Fruit fly (Drosophila melanogaster): Measurements from ENCODE around the gene CG44040.

DNA sequence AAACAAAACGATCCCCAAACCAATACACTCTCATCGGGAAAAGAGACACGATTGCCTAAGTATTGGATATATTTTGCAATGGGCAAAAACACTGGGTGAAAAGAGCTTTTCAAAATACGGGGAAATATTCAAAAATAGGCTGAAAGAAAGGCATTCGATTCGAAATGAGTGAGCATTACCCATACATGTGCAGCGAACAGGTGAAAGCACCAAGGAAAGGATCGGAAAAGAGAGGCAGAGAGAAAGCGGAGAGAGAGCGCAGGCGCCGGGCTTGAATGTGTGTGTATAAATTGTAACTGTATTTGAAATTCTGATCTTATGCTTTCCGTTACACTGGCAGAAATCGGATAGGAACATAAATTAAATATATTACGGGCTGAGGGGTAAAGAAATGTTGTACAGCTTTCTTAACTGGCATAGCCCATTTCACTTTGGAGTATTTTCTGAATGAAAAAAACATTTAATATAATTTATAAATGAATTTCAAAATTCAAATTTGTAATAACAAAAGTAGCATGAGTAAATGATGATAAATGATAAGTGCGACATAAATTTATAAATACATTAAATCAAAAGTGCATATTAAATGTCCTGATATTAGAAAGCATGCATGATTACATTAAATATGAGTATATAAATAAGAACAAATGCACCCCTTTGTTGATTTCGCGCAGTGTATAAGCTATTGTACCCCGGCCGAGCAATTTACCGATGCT is 39.4 kb upstream of the CG44040 start:
- peak; percentile 21 for TF ChIP-seq pad (GFP tag; optimal IDR thresholded peaks at IDR 0.05)
- peak; percentile 38 for TF ChIP-seq CG11617 (GFP tag; optimal IDR thresholded peaks at IDR 0.05)
- TF ChIP-seq tj (GFP tag; optimal IDR thresholded peaks at IDR 0.05), result peak; percentile 9
- TF ChIP-seq CG7045 (GFP tag; optimal IDR thresholded peaks at IDR 0.05), result no peak
- no peak for TF ChIP-seq CG12768 (GFP tag; optimal IDR thresholded peaks at IDR 0.05)
- TF ChIP-seq cnc (optimal IDR thresholded peaks at IDR 0.05), result no peak
- no peak for TF ChIP-seq ovo (GFP tag; optimal IDR thresholded peaks at IDR 0.05)
- TF ChIP-seq CG5204 (GFP tag; optimal IDR thresholded peaks at IDR 0.05), result no peak
- no peak for TF ChIP-seq CG33017 (tag; optimal IDR thresholded peaks at IDR 0.05)
- no peak for TF ChIP-seq Mnt (GFP tag; optimal IDR thresholded peaks at IDR 0.05)
- TF ChIP-seq Crg-1 (GFP tag; optimal IDR thresholded peaks at IDR 0.05), result no peak
- peak; percentile 8 for TF ChIP-seq CG7101 (tag; optimal IDR thresholded peaks at IDR 0.05)

Data from whole organism, adult.